Fruit fly (Drosophila melanogaster): ENCODE data around the gene Or33c.

Gene Or33c

dm6 chr2L:11949917-11950316 lies 12.1 kb downstream of the Or33c start (continued):
- TF ChIP-seq NfI (GFP tag; optimal IDR thresholded peaks at IDR 0.05) = peak; percentile 37
- TF ChIP-seq CG12219 (GFP tag; optimal IDR thresholded peaks at IDR 0.05) = peak; percentile 45
- peak; percentile 0 for TF ChIP-seq CG9609 (GFP tag; optimal IDR thresholded peaks at IDR 0.05)
- no peak for TF ChIP-seq crp (GFP tag; optimal IDR thresholded peaks at IDR 0.05)
- no peak for TF ChIP-seq trh (GFP tag; optimal IDR thresholded peaks at IDR 0.05)
- no peak for TF ChIP-seq ac (GFP tag; optimal IDR thresholded peaks at IDR 0.05)
- no peak for TF ChIP-seq CG15514 (GFP tag; optimal IDR thresholded peaks at IDR 0.05)
- no peak; the same call in 1 of the 2 replicates for TF ChIP-seq Awh (GFP tag; IDR thresholded peaks at IDR 0.05)
- peak; percentile 39 for TF ChIP-seq tin (GFP tag; optimal IDR thresholded peaks at IDR 0.05)
- TF ChIP-seq Bteb2 (GFP tag; optimal IDR thresholded peaks at IDR 0.05) = no peak
- no peak for TF ChIP-seq CG31365 (tag; optimal IDR thresholded peaks at IDR 0.05)
- no peak for TF ChIP-seq sug (tag; optimal IDR thresholded peaks at IDR 0.05)
- no peak for TF ChIP-seq lbe (GFP tag; optimal IDR thresholded peaks at IDR 0.05)
- TF ChIP-seq aop (GFP tag; IDR thresholded peaks at IDR 0.05) = no peak
- TF ChIP-seq B-H2 (GFP tag; optimal IDR thresholded peaks at IDR 0.05) = no peak
- TF ChIP-seq mam (GFP tag; optimal IDR thresholded peaks at IDR 0.05) = no peak
- TF ChIP-seq al (GFP tag; IDR thresholded peaks at IDR 0.05) = no peak; the same call in 1 of the 2 replicates
- no peak for TF ChIP-seq cas (GFP tag; IDR thresholded peaks at IDR 0.05)
- TF ChIP-seq ro (GFP tag; IDR thresholded peaks at IDR 0.05) = no peak
- TF ChIP-seq CG3065 (GFP tag; optimal IDR thresholded peaks at IDR 0.05) = no peak
- peak; percentile 22 for TF ChIP-seq CG2678 (tag; optimal IDR thresholded peaks at IDR 0.05)
- peak; percentile 11 for TF ChIP-seq pum (GFP tag; optimal IDR thresholded peaks at IDR 0.05)
- no peak for TF ChIP-seq pan (optimal IDR thresholded peaks at IDR 0.05)
- peak in 1 of 2 experiments; percentile 34 for TF ChIP-seq pan (GFP tag; optimal IDR thresholded peaks at IDR 0.05 in 1 of 2, IDR thresholded peaks at IDR 0.05 in 1 of 2)
- no peak for TF ChIP-seq MBD-R2 (GFP tag; IDR thresholded peaks at IDR 0.05)
- no peak for TF ChIP-seq kni (GFP tag; optimal IDR thresholded peaks at IDR 0.05)
- no peak for TF ChIP-seq lab (GFP tag; optimal IDR thresholded peaks at IDR 0.05)
- TF ChIP-seq CrebB (tag; optimal IDR thresholded peaks at IDR 0.05) = no peak
- no peak for TF ChIP-seq hth (optimal IDR thresholded peaks at IDR 0.05)
- no peak for TF ChIP-seq CG18619 (GFP tag; optimal IDR thresholded peaks at IDR 0.05)
- peak; percentile 0 for TF ChIP-seq Usf (GFP tag; optimal IDR thresholded peaks at IDR 0.05)
- TF ChIP-seq Oli (tag; optimal IDR thresholded peaks at IDR 0.05) = peak; percentile 44
- no peak for TF ChIP-seq bbx (GFP tag; IDR thresholded peaks at IDR 0.05; ENCODE audit: partially characterized antibody)
- TF ChIP-seq CG11560 (tag; IDR thresholded peaks at IDR 0.05) = no peak
- TF ChIP-seq CG16813 (GFP tag; IDR thresholded peaks at IDR 0.05; ENCODE audit: partially characterized antibody) = no peak
- no peak for TF ChIP-seq CG10543 (GFP tag; optimal IDR thresholded peaks at IDR 0.05)
- no peak for TF ChIP-seq CG3163 (GFP tag; optimal IDR thresholded peaks at IDR 0.05)
- TF ChIP-seq stc (GFP tag; IDR thresholded peaks at IDR 0.05) = peak; percentile 34; the same call in 1 of the 2 replicates
- peak; percentile 44 for TF ChIP-seq CG12391 (tag; optimal IDR thresholded peaks at IDR 0.05)
- TF ChIP-seq wdn (GFP tag; IDR thresholded peaks at IDR 0.05) = peak; percentile 18; the same call in 1 of the 2 replicates
- TF ChIP-seq NK7.1 (GFP tag; optimal IDR thresholded peaks at IDR 0.05) = no peak
- no peak for TF ChIP-seq Hr78 (GFP tag; optimal IDR thresholded peaks at IDR 0.05)
- no peak for TF ChIP-seq inv (GFP tag; IDR thresholded peaks at IDR 0.05; ENCODE audit: partially characterized antibody)
- TF ChIP-seq E2f2 (GFP tag; IDR thresholded peaks at IDR 0.05) = no peak
- TF ChIP-seq CG12071 (GFP tag; optimal IDR thresholded peaks at IDR 0.05) = no peak
- TF ChIP-seq her (GFP tag; optimal IDR thresholded peaks at IDR 0.05) = no peak
- no peak for TF ChIP-seq insv (GFP tag; optimal IDR thresholded peaks at IDR 0.05)
- no peak for TF ChIP-seq Sry-β (GFP tag; optimal IDR thresholded peaks at IDR 0.05)
- TF ChIP-seq Xrp1 (GFP tag; IDR thresholded peaks at IDR 0.05) = peak; percentile 62; the same call in 1 of the 2 replicates
- no peak for TF ChIP-seq Hmx (GFP tag; optimal IDR thresholded peaks at IDR 0.05)
- TF ChIP-seq CG10959 (GFP tag; IDR thresholded peaks at IDR 0.05) = peak; percentile 62

All from whole organism, embryonic.